Worm (Caenorhabditis elegans) whole organism, L2 larva: ENCODE results near the gene C11H1.9.

Source experiments
- ZK546.5 ChIP-seq: sonication (generic microtip); optimal IDR thresholded peaks from 2 replicates; lab custom pipeline; 2017; ENCODE audit warnings: missing biosample characterization, missing genetic modification characterization
- lin-13 ChIP-seq: fragments of 150-350 bp; optimal IDR thresholded peaks from 2 replicates; lab custom pipeline; 2014; ENCODE audit warnings: missing biosample characterization, missing genetic modification reagents, missing genetic modification characterization
- mdl-1 ChIP-seq, 2 experiments: fragments of 150-350 bp in 1 of 2; sonication (generic microtip) in 1 of 2; optimal IDR thresholded peaks; 2 replicates each; lab custom pipeline; 2017; ENCODE audit warnings: missing biosample characterization in 2 of 2, missing genetic modification characterization in 2 of 2
- nhr-12 ChIP-seq: fragments of 150-350 bp; optimal IDR thresholded peaks from 2 replicates; lab custom pipeline; 2014; ENCODE audit warnings: missing biosample characterization, missing genetic modification characterization
- zag-1 ChIP-seq: fragments of 150-350 bp; optimal IDR thresholded peaks from 2 replicates; lab custom pipeline; 2014; ENCODE audit warnings: missing biosample characterization, missing genetic modification characterization
- ztf-1 ChIP-seq: fragments of 200-800 bp; sonication (Bioruptor generic); conservative IDR thresholded peaks from 2 replicates; pipeline ENCODE4 v1.3.6; 2022; ENCODE audit warnings: missing genetic modification characterization, missing compliant biosample characterization

- TF ChIP-seq zag-1 (tag; lab: Kevin White, UChicago) = no peak
- no peak for TF ChIP-seq ZK546.5 (tag; lab: Kevin White, UChicago)
- no peak for TF ChIP-seq mdl-1 (tag; optimal IDR thresholded peaks at IDR 0.05; lab: Kevin White, UChicago)
- no peak for TF ChIP-seq ztf-1 (GFP tag; lab: Robert Waterston, UW)
- no peak for TF ChIP-seq nhr-12 (tag; lab: Kevin White, UChicago)
- no peak for TF ChIP-seq lin-13 (GFP tag; lab: Kevin White, UChicago)
Observed at ce11 chrX:14359571-14359970, 39.4 kb upstream of the C11H1.9 start.
